Fruit fly (Drosophila melanogaster) whole organism, prepupa: ENCODE data around the gene CG13482.

Experiments used
- Blimp-1 ChIP-seq: fragments of 200-800 bp; sonication (Bioruptor generic); optimal IDR thresholded peaks from 3 replicates; lab custom pipeline; 2017; ENCODE audit warnings: missing biosample characterization, missing genetic modification characterization, mild to moderate bottlenecking, moderate library complexity, missing genetic modification reagents
- CG10631 ChIP-seq: fragments of 200-800 bp; sonication (Bioruptor generic); optimal IDR thresholded peaks from 2 replicates; lab custom pipeline; 2016; ENCODE audit warnings: missing biosample characterization, missing genetic modification characterization
- CG10669 ChIP-seq: fragments of 200-800 bp; sonication (Bioruptor generic); optimal IDR thresholded peaks from 3 replicates; lab custom pipeline; 2018; ENCODE audit warnings: missing biosample characterization, mild to moderate bottlenecking, missing genetic modification characterization, moderate library complexity
- CG11294 ChIP-seq: fragments of 200-800 bp; sonication (Bioruptor generic); IDR thresholded peaks from 2 replicates; pipeline ENCODE4 v1.3.6; 2022; ENCODE audit warnings: missing biosample characterization, missing genetic modification characterization
- CG11762 ChIP-seq: fragments of 200-800 bp; sonication (Bioruptor generic); optimal IDR thresholded peaks from 3 replicates; lab custom pipeline; 2016; ENCODE audit warnings: missing biosample characterization, missing genetic modification characterization; ENCODE audit not compliant: insufficient read depth
- CG11902 ChIP-seq: fragments of 200-800 bp; sonication (Bioruptor generic); optimal IDR thresholded peaks from 3 replicates; lab custom pipeline; 2016; ENCODE audit warnings: missing biosample characterization, missing genetic modification characterization
- CG15336 ChIP-seq: fragments of 200-800 bp; sonication (Bioruptor generic); IDR thresholded peaks from 2 replicates; pipeline ENCODE4 v1.3.6; 2022; ENCODE audit warnings: missing biosample characterization, missing genetic modification characterization
- CG1621 ChIP-seq: fragments of 200-800 bp; sonication (Bioruptor generic); optimal IDR thresholded peaks from 3 replicates; lab custom pipeline; 2018; ENCODE audit warnings: missing biosample characterization, mild to moderate bottlenecking, missing genetic modification characterization
- CG16779 ChIP-seq: fragments of 200-800 bp; sonication (Bioruptor generic); optimal IDR thresholded peaks from 3 replicates; lab custom pipeline; 2017; ENCODE audit warnings: missing biosample characterization, mild to moderate bottlenecking, missing genetic modification characterization
- CG3032 ChIP-seq: fragments of 200-800 bp; optimal IDR thresholded peaks from 2 replicates; lab custom pipeline; 2019; ENCODE audit warnings: missing biosample characterization, mild to moderate bottlenecking, missing genetic modification characterization, moderate library complexity
- CG31627 ChIP-seq: fragments of 200-800 bp; sonication (Bioruptor generic); optimal IDR thresholded peaks from 3 replicates; lab custom pipeline; 2016; ENCODE audit warnings: missing biosample characterization, missing genetic modification characterization
- CG3919 ChIP-seq: fragments of 200-800 bp; sonication (Bioruptor generic); optimal IDR thresholded peaks from 3 replicates; lab custom pipeline; 2016; ENCODE audit warnings: missing biosample characterization, missing genetic modification characterization
- CG4318 ChIP-seq: fragments of 200-800 bp; sonication (Bioruptor generic); optimal IDR thresholded peaks from 3 replicates; lab custom pipeline; 2017; ENCODE audit warnings: missing biosample characterization, mild to moderate bottlenecking, missing genetic modification characterization
- CG6163 ChIP-seq: fragments of 200-800 bp; sonication (Bioruptor generic); IDR thresholded peaks from 3 replicates; pipeline ENCODE4 v1.3.6; 2022; ENCODE audit warnings: missing biosample characterization, missing genetic modification characterization
- CG6276 ChIP-seq: fragments of 200-800 bp; sonication (Bioruptor generic); optimal IDR thresholded peaks from 2 replicates; lab custom pipeline; 2017; ENCODE audit warnings: missing biosample characterization, mild to moderate bottlenecking, missing genetic modification characterization
- CG6792 ChIP-seq: fragments of 200-800 bp; sonication (Bioruptor generic); optimal IDR thresholded peaks from 3 replicates; lab custom pipeline; 2016; ENCODE audit warnings: missing biosample characterization, missing genetic modification characterization
- CG6808 ChIP-seq: fragments of 200-800 bp; sonication (Bioruptor generic); optimal IDR thresholded peaks from 3 replicates; lab custom pipeline; 2017; ENCODE audit warnings: missing biosample characterization, missing genetic modification characterization, mild to moderate bottlenecking, moderate library complexity, missing genetic modification reagents
- CG7368 ChIP-seq: fragments of 200-800 bp; sonication (Bioruptor generic); optimal IDR thresholded peaks from 3 replicates; lab custom pipeline; 2016; ENCODE audit warnings: missing biosample characterization, missing genetic modification characterization
- CG8319 ChIP-seq: fragments of 200-800 bp; sonication (Bioruptor generic); optimal IDR thresholded peaks from 3 replicates; lab custom pipeline; 2016; ENCODE audit warnings: missing biosample characterization, missing genetic modification characterization
- CG8632 ChIP-seq: fragments of 200-800 bp; sonication (Bioruptor generic); optimal IDR thresholded peaks from 3 replicates; lab custom pipeline; 2016; ENCODE audit warnings: missing biosample characterization, missing genetic modification characterization
- CG9139 ChIP-seq: fragments of 200-800 bp; sonication (Bioruptor generic); optimal IDR thresholded peaks from 3 replicates; lab custom pipeline; 2017; ENCODE audit warnings: missing biosample characterization, mild to moderate bottlenecking, missing genetic modification characterization
- Eip75B ChIP-seq: fragments of 200-800 bp; sonication (Bioruptor generic); optimal IDR thresholded peaks from 3 replicates; lab custom pipeline; 2016; ENCODE audit warnings: missing biosample characterization, missing genetic modification characterization
- Eip78C ChIP-seq: fragments of 200-800 bp; sonication (Bioruptor generic); peaks from one replicate; lab custom pipeline; 2016; ENCODE audit warnings: missing biosample characterization, missing genetic modification characterization
- Eip93F ChIP-seq: fragments of 200-800 bp; sonication (Bioruptor generic); optimal IDR thresholded peaks from 2 replicates; lab custom pipeline; 2016; ENCODE audit warnings: missing biosample characterization, mild to moderate bottlenecking, missing genetic modification characterization
- Ets21C ChIP-seq: fragments of 200-800 bp; sonication (Bioruptor generic); optimal IDR thresholded peaks from 3 replicates; lab custom pipeline; 2016; ENCODE audit warnings: missing biosample characterization, missing genetic modification characterization
- Ets96B ChIP-seq: fragments of 200-800 bp; optimal IDR thresholded peaks from 2 replicates; lab custom pipeline; 2019; ENCODE audit warnings: missing biosample characterization, mild to moderate bottlenecking, missing genetic modification characterization, moderate library complexity
- Gug ChIP-seq: fragments of 200-800 bp; sonication (Bioruptor generic); IDR thresholded peaks from 2 replicates; pipeline ENCODE4 v1.3.6; 2022; ENCODE audit warnings: missing biosample characterization, missing genetic modification characterization
- Hr39 ChIP-seq: fragments of 200-800 bp; sonication (Bioruptor generic); optimal IDR thresholded peaks from 2 replicates; lab custom pipeline; 2016; ENCODE audit warnings: missing biosample characterization, missing genetic modification characterization
- Hr4 ChIP-seq: fragments of 200-800 bp; sonication (Bioruptor generic); optimal IDR thresholded peaks from 3 replicates; lab custom pipeline; 2016; ENCODE audit warnings: missing biosample characterization, missing genetic modification characterization
- Met ChIP-seq: fragments of 200-800 bp; sonication (Bioruptor generic); optimal IDR thresholded peaks from 3 replicates; lab custom pipeline; 2016; ENCODE audit warnings: missing biosample characterization, missing genetic modification characterization
- Sox14 ChIP-seq: fragments of 200-800 bp; sonication (Bioruptor generic); optimal IDR thresholded peaks from 3 replicates; lab custom pipeline; 2016; ENCODE audit warnings: missing biosample characterization, missing genetic modification characterization
- Sox15 ChIP-seq: fragments of 200-800 bp; sonication (Bioruptor generic); optimal IDR thresholded peaks from 3 replicates; lab custom pipeline; 2016; ENCODE audit warnings: missing biosample characterization, missing genetic modification characterization
- achi ChIP-seq: fragments of 200-800 bp; sonication (Bioruptor generic); optimal IDR thresholded peaks from 3 replicates; lab custom pipeline; 2016; ENCODE audit warnings: missing biosample characterization, missing genetic modification characterization
- acj6 ChIP-seq: fragments of 200-800 bp; sonication (Bioruptor generic); optimal IDR thresholded peaks from 3 replicates; lab custom pipeline; 2016; ENCODE audit warnings: missing biosample characterization, missing genetic modification characterization
- cyc ChIP-seq: fragments of 200-800 bp; sonication (Bioruptor generic); optimal IDR thresholded peaks from 3 replicates; lab custom pipeline; 2016; ENCODE audit warnings: missing biosample characterization, missing genetic modification characterization
- dac ChIP-seq: fragments of 200-800 bp; sonication (Bioruptor generic); optimal IDR thresholded peaks from 2 replicates; lab custom pipeline; 2017; ENCODE audit warnings: missing biosample characterization, mild to moderate bottlenecking, missing genetic modification characterization
- dsx ChIP-seq: fragments of 200-800 bp; optimal IDR thresholded peaks from 3 replicates; lab custom pipeline; 2019; ENCODE audit warnings: missing biosample characterization, mild to moderate bottlenecking, missing genetic modification characterization, moderate library complexity; ENCODE audit not compliant: poor library complexity, severe bottlenecking
- esn ChIP-seq: fragments of 200-800 bp; sonication (Bioruptor generic); optimal IDR thresholded peaks from 2 replicates; lab custom pipeline; 2016; ENCODE audit warnings: missing biosample characterization, mild to moderate bottlenecking, missing genetic modification characterization, moderate library complexity
- fd85E ChIP-seq: fragments of 200-800 bp; sonication (Bioruptor generic); optimal IDR thresholded peaks from 3 replicates; lab custom pipeline; 2016; ENCODE audit warnings: missing biosample characterization, missing genetic modification characterization
- fkh ChIP-seq: fragments of 200-800 bp; sonication (Bioruptor generic); optimal IDR thresholded peaks from 3 replicates; lab custom pipeline; 2017; ENCODE audit warnings: missing biosample characterization, mild to moderate bottlenecking, missing genetic modification characterization, moderate library complexity
- lz ChIP-seq: fragments of 200-800 bp; sonication (Bioruptor generic); optimal IDR thresholded peaks from 3 replicates; lab custom pipeline; 2016; ENCODE audit warnings: missing biosample characterization, missing genetic modification characterization
- net ChIP-seq: fragments of 200-800 bp; sonication (Bioruptor generic); optimal IDR thresholded peaks from 3 replicates; lab custom pipeline; 2016; ENCODE audit warnings: missing biosample characterization, missing genetic modification characterization
- spab ChIP-seq: fragments of 200-800 bp; sonication (Bioruptor generic); optimal IDR thresholded peaks from 2 replicates; lab custom pipeline; 2017; ENCODE audit warnings: missing biosample characterization, mild to moderate bottlenecking, missing genetic modification characterization, missing genetic modification reagents
- ss ChIP-seq, 2 experiments: fragments of 200-800 bp; sonication (Bioruptor generic); optimal IDR thresholded peaks; 2 replicates in 1 of 2; 3 replicates in 1 of 2; lab custom pipeline; 2017 to 2018; ENCODE audit warnings: mild to moderate bottlenecking in 2 of 2, missing biosample characterization in 2 of 2, missing genetic modification characterization in 2 of 2, moderate library complexity in 1 of 2
- svp ChIP-seq: fragments of 200-800 bp; sonication (Bioruptor generic); peaks from one replicate; lab custom pipeline; 2016; ENCODE audit warnings: missing biosample characterization, missing genetic modification characterization
- topi ChIP-seq: fragments of 200-800 bp; sonication (Bioruptor generic); optimal IDR thresholded peaks from 3 replicates; lab custom pipeline; 2016; ENCODE audit warnings: missing biosample characterization, missing genetic modification characterization
- vri ChIP-seq: fragments of 200-800 bp; sonication (Bioruptor generic); optimal IDR thresholded peaks from 3 replicates; lab custom pipeline; 2016; ENCODE audit warnings: missing biosample characterization, mild to moderate bottlenecking, missing genetic modification characterization

Gene CG13482

DNA sequence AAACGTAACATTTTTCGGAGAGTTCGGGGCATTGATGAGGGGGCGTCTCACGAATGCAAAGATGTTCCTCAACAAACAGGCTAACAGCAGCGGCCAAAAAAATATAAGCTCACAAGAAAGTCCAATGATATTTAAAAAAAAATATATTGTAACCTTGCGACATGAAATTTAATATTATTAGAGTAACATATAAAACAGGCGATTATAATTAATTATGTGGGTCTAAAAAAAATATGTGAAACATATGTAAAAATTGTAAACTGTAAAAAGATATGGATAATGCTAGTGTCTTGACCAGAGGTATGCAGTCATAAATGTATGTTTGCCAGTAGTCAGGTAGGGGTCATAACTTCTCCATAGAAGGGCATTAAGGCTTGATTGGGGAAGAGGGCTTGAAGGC lies 24.0 kb downstream of the CG13482 start (continued):
- TF ChIP-seq CG31627 (GFP tag; lab: Kevin White, UChicago) (peak; percentile 24), Blimp-1 (no peak), CG9139 (peak; percentile 4), svp (GFP tag; lab: Kevin White, UChicago) (peak; percentile 89), dsx (GFP tag; lab: Kevin White, UChicago) (peak; percentile 53), acj6 (GFP tag; lab: Kevin White, UChicago) (peak; percentile 65), CG10631 (GFP tag; lab: Kevin White, UChicago) (peak; percentile 50), Eip78C (peak; percentile 85), Hr4 (GFP tag; lab: Kevin White, UChicago) (peak; percentile 49), spab (GFP tag; lab: Kevin White, UChicago) (peak; percentile 29), CG11762 (GFP tag; lab: Kevin White, UChicago) (no peak), net (GFP tag; lab: Kevin White, UChicago) (peak; percentile 44), CG8632 (peak; percentile 51), CG6276 (GFP tag; lab: Kevin White, UChicago) (peak; percentile 34), CG3919 (GFP tag; lab: Kevin White, UChicago) (peak; percentile 12), cyc (GFP tag; lab: Kevin White, UChicago) (no peak), topi (GFP tag; lab: Kevin White, UChicago) (peak; percentile 41), Eip75B (GFP tag; lab: Kevin White, UChicago) (peak; percentile 47), Gug (no peak)

DNA sequence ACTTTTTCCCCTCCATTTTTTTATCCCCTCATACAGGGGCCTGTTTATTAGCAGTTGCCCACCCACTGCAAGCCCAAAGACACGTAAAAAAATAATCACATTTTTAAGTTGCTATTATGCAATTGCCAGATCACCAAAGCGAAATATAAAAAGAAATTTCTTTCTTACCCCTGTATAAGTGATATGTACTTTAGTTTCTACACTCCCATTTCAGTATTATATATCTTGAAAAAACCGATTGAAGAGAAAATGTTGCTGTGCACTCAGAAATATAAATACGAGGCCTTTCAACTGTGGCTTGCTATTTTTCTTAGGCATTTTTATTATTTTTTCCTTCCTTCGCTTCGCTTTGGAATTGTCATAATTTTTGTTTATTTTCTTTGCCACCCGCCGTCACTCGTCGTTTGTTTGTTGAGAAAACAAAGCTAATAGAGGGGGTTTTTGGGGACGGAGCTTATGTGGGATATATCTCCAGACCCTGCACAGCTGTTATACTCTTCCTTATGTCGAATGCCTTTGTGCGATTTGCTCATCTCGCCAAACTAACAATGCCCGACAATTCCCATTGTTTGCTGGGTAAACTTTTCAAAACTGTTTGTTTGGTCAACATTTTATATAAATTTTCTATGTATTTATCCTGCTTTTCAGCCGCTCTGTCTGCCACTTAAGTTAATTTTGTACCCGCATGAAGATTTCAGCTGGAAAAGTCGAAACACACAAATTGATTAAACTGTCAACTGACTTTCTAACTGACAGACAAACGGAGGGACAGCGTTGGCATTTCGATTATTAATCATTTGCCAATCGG lies 25.3 kb downstream of the CG13482 start:
- TF ChIP-seq vri (no peak), fkh (peak; percentile 81), acj6 (GFP tag; lab: Kevin White, UChicago) (no peak), CG10669 (no peak), CG11902 (GFP tag; lab: Kevin White, UChicago) (no peak), Sox14 (no peak), Hr39 (no peak), fd85E (GFP tag; lab: Kevin White, UChicago) (no peak), Ets21C (no peak), Gug (no peak), Eip78C (peak; percentile 72), CG11294 (GFP tag; lab: Robert Waterston, UW) (no peak), CG10631 (GFP tag; lab: Kevin White, UChicago) (no peak), ss (GFP tag; optimal IDR thresholded peaks at IDR 0.05; lab: Kevin White, UChicago) (no peak), topi (GFP tag; lab: Kevin White, UChicago) (no peak), dac (GFP tag; lab: Kevin White, UChicago) (no peak), CG3032 (tag; lab: Kevin White, UChicago) (no peak), CG7368 (GFP tag; lab: Kevin White, UChicago) (no peak), CG3919 (GFP tag; lab: Kevin White, UChicago) (peak; percentile 28), Ets96B (tag; lab: Kevin White, UChicago) (peak; percentile 17), CG4318 (GFP tag; lab: Kevin White, UChicago) (no peak), Met (no peak), CG15336 (GFP tag; lab: Robert Waterston, UW) (peak; percentile 35; the same call in 1 of the 2 replicates), CG31627 (GFP tag; lab: Kevin White, UChicago) (no peak), CG6276 (GFP tag; lab: Kevin White, UChicago) (peak; percentile 3), CG6792 (GFP tag; lab: Kevin White, UChicago) (no peak), Eip75B (GFP tag; lab: Kevin White, UChicago) (no peak), esn (GFP tag; lab: Kevin White, UChicago) (no peak), CG16779 (no peak), Eip93F (GFP tag; lab: Kevin White, UChicago) (no peak), CG6808 (GFP tag; lab: Kevin White, UChicago) (no peak), Hr4 (GFP tag; lab: Kevin White, UChicago) (peak; percentile 55), achi (GFP tag; lab: Kevin White, UChicago) (peak; percentile 47), CG11762 (GFP tag; lab: Kevin White, UChicago) (no peak), lz (GFP tag; lab: Kevin White, UChicago) (no peak), Sox15 (GFP tag; lab: Kevin White, UChicago) (no peak), CG1621 (no peak), CG8319 (GFP tag; lab: Kevin White, UChicago) (no peak), CG6163 (peak; percentile 14; the same call in 1 of the 3 replicates)
